Worm (Caenorhabditis elegans) whole organism, midembryonic: ENCODE data around the gene K08D10.11.

Experiments
- T22C8.4 ChIP-seq: fragments of 200-800 bp; sonication (Bioruptor generic); IDR thresholded peaks from 2 replicates; pipeline ENCODE4 v1.3.6; 2022; ENCODE audit warnings: missing genetic modification characterization, missing compliant biosample characterization
- cog-1 ChIP-seq: sonication (generic microtip); optimal IDR thresholded peaks from 2 replicates; lab custom pipeline; 2016; ENCODE audit warnings: missing genetic modification characterization, missing compliant biosample characterization
- flt-1 ChIP-seq: fragments of 200-800 bp; sonication (Bioruptor generic); IDR thresholded peaks from 2 replicates; pipeline ENCODE4 v1.3.6; 2022; ENCODE audit warnings: missing genetic modification characterization, missing compliant biosample characterization
- klf-2 ChIP-seq: fragments of 200-800 bp; sonication (Bioruptor generic); conservative IDR thresholded peaks from 2 replicates; pipeline ENCODE4 v1.3.6; 2022; ENCODE audit warnings: missing genetic modification reagents, missing genetic modification characterization, missing compliant biosample characterization
- med-1 ChIP-seq: sonication (generic microtip); optimal IDR thresholded peaks from 2 replicates; lab custom pipeline; 2017; ENCODE audit warnings: missing genetic modification characterization, mild to moderate bottlenecking, missing compliant biosample characterization, antibody characterized with exemption, missing genetic modification reagents; ENCODE audit not compliant: insufficient read depth
- ref-1 ChIP-seq: fragments of 200-800 bp; sonication (Bioruptor generic); conservative IDR thresholded peaks from 2 replicates; pipeline ENCODE4 v1.3.6; 2022; ENCODE audit warnings: missing genetic modification reagents, missing genetic modification characterization, missing compliant biosample characterization
- tab-1 ChIP-seq: fragments of 200-800 bp; sonication (Bioruptor generic); IDR thresholded peaks from 2 replicates; pipeline ENCODE4 v1.3.6; 2022; ENCODE audit warnings: missing genetic modification characterization, missing compliant biosample characterization
- ztf-23 ChIP-seq: fragments of 200-800 bp; sonication (Bioruptor generic); IDR thresholded peaks from 2 replicates; pipeline ENCODE4 v1.3.6; 2022; ENCODE audit warnings: missing genetic modification reagents, missing genetic modification characterization, missing compliant biosample characterization
- ztf-29 ChIP-seq: fragments of 200-800 bp; sonication (Bioruptor generic); IDR thresholded peaks from 2 replicates; pipeline ENCODE4 v1.3.6; 2022; ENCODE audit warnings: missing genetic modification reagents, missing genetic modification characterization, missing compliant biosample characterization

- no peak for TF ChIP-seq ztf-29 (GFP tag; lab: Robert Waterston, UW)
- TF ChIP-seq ztf-23, result no peak
- TF ChIP-seq med-1 (GFP tag; lab: Kevin White, UChicago), result no peak
- TF ChIP-seq klf-2 (GFP tag; lab: Robert Waterston, UW), result no peak
- no peak for TF ChIP-seq T22C8.4 (GFP tag; lab: Robert Waterston, UW)
- no peak for TF ChIP-seq flt-1 (GFP tag; lab: Robert Waterston, UW)
- TF ChIP-seq cog-1 (tag; lab: Kevin White, UChicago), result no peak
- TF ChIP-seq tab-1 (GFP tag; lab: Robert Waterston, UW), result no peak
- no peak for TF ChIP-seq ref-1
Observed at ce11 chrIV:4212733-4213132, 26.7 kb upstream of the K08D10.11 start.
